Fruit fly (Drosophila melanogaster) Kc167 (cell line): ENCODE results near the gene CG43389.

Experiments used
- Myc ChIP-seq: fragments of >200 bp; optimal IDR thresholded peaks from 2 replicates; lab custom pipeline; 2017; ENCODE audit warnings: missing external identifiers
- Sin3A ChIP-seq: fragments of >200 bp; optimal IDR thresholded peaks from 2 replicates; lab custom pipeline; 2018; ENCODE audit warnings: missing external identifiers
- h ChIP-seq: fragments of >200 bp; optimal IDR thresholded peaks from 3 replicates; lab custom pipeline; 2018; ENCODE audit warnings: missing external identifiers
- insv ChIP-seq: fragments of >200 bp; optimal IDR thresholded peaks from 3 replicates; lab custom pipeline; 2018; ENCODE audit warnings: missing external identifiers
- psq ChIP-seq: fragments of >200 bp; optimal IDR thresholded peaks from 2 replicates; lab custom pipeline; 2017; ENCODE audit warnings: missing external identifiers
- ttk ChIP-seq: sonication (Bioruptor generic); optimal IDR thresholded peaks from 2 replicates; lab custom pipeline; 2017; ENCODE audit warnings: missing external identifiers

- no peak for TF ChIP-seq ttk (lab: Kevin White, UChicago)
- no peak for TF ChIP-seq psq (lab: Kevin White, UChicago)
- TF ChIP-seq Myc (lab: Kevin White, UChicago) = no peak
- no peak for TF ChIP-seq Sin3A (lab: Kevin White, UChicago)
- no peak for TF ChIP-seq insv (lab: Kevin White, UChicago)
- no peak for TF ChIP-seq h (lab: Kevin White, UChicago)
These were observed 21.4 kb upstream of the CG43389 start for dm6 chr3L:3226458-3226783.
